Fruit fly (Drosophila melanogaster): ENCODE results near the gene sgl.

- TF ChIP-seq CG15710 (tag; optimal IDR thresholded peaks at IDR 0.05) = no peak
- TF ChIP-seq CG9948 (tag; optimal IDR thresholded peaks at IDR 0.05) = no peak
- TF ChIP-seq CG4496 (GFP tag; IDR thresholded peaks at IDR 0.05) = no peak
- no peak for TF ChIP-seq D1 (tag; optimal IDR thresholded peaks at IDR 0.05)
- TF ChIP-seq rn (GFP tag; IDR thresholded peaks at IDR 0.05) = no peak
- no peak for TF ChIP-seq CG8301 (tag; optimal IDR thresholded peaks at IDR 0.05)
- TF ChIP-seq fd96Ca (GFP tag; IDR thresholded peaks at IDR 0.05) = no peak
- no peak for TF ChIP-seq Pif1A (GFP tag; optimal IDR thresholded peaks at IDR 0.05)
- no peak for TF ChIP-seq CG34367 (tag; optimal IDR thresholded peaks at IDR 0.05)
- no peak for TF ChIP-seq CG13204 (GFP tag; optimal IDR thresholded peaks at IDR 0.05)
Observed at dm6 chr3L:6911219-6911618, 53.3 kb downstream of the sgl start.

Data from whole organism, pupa.